Worm (Caenorhabditis elegans): ENCODE data around the gene nhr-63.

nhr-63 gene

DNA sequence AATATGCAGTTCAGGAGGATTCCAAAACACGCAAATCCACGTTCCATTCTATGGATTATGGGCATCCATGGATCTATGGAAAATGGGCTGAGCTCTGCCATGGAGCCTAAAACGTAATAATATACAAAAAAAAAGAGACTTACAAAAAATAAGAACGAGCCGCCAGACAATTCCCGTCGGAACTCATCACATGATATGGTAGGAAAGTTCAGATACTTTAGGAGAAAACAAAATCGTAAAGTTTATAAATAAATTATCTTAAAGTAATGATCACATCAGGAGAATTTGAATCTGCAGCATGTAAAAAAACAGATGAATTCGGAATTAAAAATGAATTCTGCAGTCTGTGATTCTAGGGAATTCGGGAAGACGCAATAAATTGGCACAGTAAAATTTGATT is 13.3 kb downstream of the nhr-63 start, which contains the start of gene str-232:
str-232 (minus strand) TSS at position 101 of the 400 bp plus-strand sequence.
- TF ChIP-seq tbx-37 (GFP tag; conservative IDR thresholded peaks at IDR 0.05) (no peak), F13C5.2 (tag; optimal IDR thresholded peaks at IDR 0.05) (no peak), B0310.2 (tag; optimal IDR thresholded peaks at IDR 0.05) (no peak), hnd-1 (tag; optimal IDR thresholded peaks at IDR 0.05) (no peak), ets-7 (tag; optimal IDR thresholded peaks at IDR 0.05) (no peak), flt-1 (GFP tag; IDR thresholded peaks at IDR 0.05) (no peak)

DNA sequence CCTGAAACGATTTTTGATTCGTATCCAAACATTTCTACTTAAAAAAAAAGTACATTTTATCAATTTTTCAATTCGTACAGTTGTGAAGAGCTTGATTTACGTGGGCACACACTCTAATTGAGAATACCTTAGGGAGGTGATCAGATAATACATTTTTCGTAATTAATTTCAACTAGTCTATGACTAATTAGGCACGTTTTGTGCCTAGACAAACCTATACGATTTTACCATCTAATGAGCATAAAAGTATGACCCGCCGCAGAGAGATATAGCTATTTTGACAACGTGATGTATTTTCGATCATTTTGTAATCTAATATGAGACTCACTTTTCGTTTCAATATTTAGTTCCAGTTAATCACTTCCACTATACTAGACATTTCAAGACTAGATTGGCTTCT is 14.6 kb downstream of the nhr-63 start:
- TF ChIP-seq ceh-36 (tag; optimal IDR thresholded peaks at IDR 0.05) (no peak), F13C5.2 (tag; optimal IDR thresholded peaks at IDR 0.05) (no peak), hmbx-1 (tag; optimal IDR thresholded peaks at IDR 0.05) (no peak), hmg-4 (GFP tag; optimal IDR thresholded peaks at IDR 0.05) (no peak)

DNA sequence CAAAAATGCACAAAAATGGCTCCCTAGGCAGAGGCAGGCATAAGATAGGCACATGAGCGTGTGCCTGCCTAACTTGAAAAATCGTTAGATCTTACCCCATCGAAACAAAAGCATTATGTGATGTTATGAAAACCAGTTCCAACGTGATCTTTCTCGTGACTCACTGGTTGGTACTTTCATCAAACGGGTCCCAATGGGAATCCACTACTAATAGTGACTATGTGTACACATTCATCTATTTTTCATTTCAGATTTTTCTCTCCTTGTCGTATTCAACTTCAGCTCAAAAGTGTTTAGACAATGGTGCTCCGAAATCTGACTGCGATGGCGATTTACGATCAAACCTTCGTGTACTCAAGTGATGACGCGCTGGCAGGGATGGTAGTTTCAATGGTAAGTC is 15.3 kb downstream of the nhr-63 start, which contains the start of gene srx-43:
srx-43 (plus strand) TSS at position 301 of the 400 bp plus-strand sequence.
- TF ChIP-seq flt-1 (GFP tag; IDR thresholded peaks at IDR 0.05), result no peak
- no peak for TF ChIP-seq ama-1 (optimal IDR thresholded peaks at IDR 0.05)
- TF ChIP-seq scrt-1 (GFP tag; IDR thresholded peaks at IDR 0.05), result no peak
- TF ChIP-seq aly-1 (tag; optimal IDR thresholded peaks at IDR 0.05), result no peak
- TF ChIP-seq hmbx-1 (tag; optimal IDR thresholded peaks at IDR 0.05), result no peak
- TF ChIP-seq pes-1 (GFP tag; IDR thresholded peaks at IDR 0.05), result no peak
- no peak for TF ChIP-seq F13C5.2 (tag; optimal IDR thresholded peaks at IDR 0.05)
- TF ChIP-seq hmg-4 (GFP tag; optimal IDR thresholded peaks at IDR 0.05), result no peak
- no peak for TF ChIP-seq ets-7 (tag; optimal IDR thresholded peaks at IDR 0.05)
- no peak for TF ChIP-seq ceh-36 (tag; optimal IDR thresholded peaks at IDR 0.05)
- TF ChIP-seq tbx-11 (GFP tag; IDR thresholded peaks at IDR 0.05), result no peak
- TF ChIP-seq hnd-1 (tag; optimal IDR thresholded peaks at IDR 0.05), result no peak
- TF ChIP-seq ceh-13 (GFP tag; optimal IDR thresholded peaks at IDR 0.05), result no peak

DNA sequence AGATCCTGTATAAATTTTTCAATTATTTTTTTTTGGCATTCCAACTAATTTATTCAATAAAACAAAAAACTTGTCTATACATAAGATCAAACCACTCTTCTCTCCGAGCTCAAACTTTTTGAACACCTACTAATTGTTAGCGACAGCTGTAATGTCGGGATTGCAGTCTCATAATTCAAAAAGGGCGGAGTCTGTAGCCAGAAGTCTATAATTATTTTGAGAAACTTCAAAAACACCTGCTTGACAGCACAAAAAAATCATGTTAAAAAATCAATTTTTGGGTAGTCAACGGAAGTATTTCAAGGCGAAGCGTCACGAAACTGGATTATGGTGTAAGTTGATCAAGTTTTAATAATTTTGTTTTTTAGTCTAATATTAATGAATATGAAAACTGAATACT is 17.7 kb downstream of the nhr-63 start, which contains the start of gene srx-44:
srx-44 (plus strand) TSS at position 301 of the 400 bp plus-strand sequence.
- TF ChIP-seq F13C5.2 (tag; optimal IDR thresholded peaks at IDR 0.05) (no peak), scrt-1 (GFP tag; IDR thresholded peaks at IDR 0.05) (no peak), ceh-36 (tag; optimal IDR thresholded peaks at IDR 0.05) (no peak), hmbx-1 (tag; optimal IDR thresholded peaks at IDR 0.05) (no peak)

DNA sequence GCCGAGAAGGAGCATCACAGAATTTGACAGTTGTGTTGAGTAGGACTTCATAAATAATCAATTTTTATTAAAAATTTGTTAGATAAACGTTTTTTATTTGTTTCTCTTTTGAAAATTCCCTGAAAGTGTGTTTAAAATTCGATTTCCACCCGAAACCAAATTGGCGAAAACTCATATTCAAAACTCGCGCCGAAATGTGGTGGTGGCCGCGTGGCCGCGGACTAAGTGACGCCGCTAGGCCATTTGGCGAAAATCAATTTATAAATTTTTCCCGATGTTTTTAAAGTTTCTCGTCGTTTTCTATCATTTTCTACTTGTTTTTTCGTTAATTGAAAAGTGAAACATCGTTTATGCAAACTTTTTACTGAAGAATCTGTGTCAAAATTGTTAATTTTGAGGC is 20.2 kb downstream of the nhr-63 start:
- TF ChIP-seq ceh-13 (GFP tag; optimal IDR thresholded peaks at IDR 0.05) (no peak), sea-1 (GFP tag; conservative IDR thresholded peaks at IDR 0.05) (no peak), tbx-37 (GFP tag; conservative IDR thresholded peaks at IDR 0.05) (peak; percentile 83)

DNA sequence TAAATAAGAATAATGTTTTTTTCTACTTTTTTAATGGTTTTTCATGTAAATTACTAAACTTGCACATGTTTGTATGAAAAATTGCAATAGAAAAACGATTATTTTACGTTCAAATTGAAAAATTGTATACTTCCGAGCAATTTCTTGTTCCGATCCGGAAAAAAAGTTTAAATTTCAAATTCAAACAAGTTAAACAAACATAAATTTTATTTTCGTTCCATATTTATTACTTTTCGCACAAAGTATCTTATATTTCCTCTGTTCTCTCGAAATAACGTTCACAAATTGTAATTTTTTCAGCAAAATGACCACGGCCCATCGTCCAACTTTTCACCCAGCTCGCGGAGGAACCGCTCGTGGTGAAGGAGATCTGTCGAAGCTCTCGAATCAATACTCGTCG is 20.7 kb downstream of the nhr-63 start, which contains the start of gene cwc-15:
cwc-15 (plus strand) TSS at position 301 of the 400 bp plus-strand sequence.
- no peak for TF ChIP-seq hmg-4 (GFP tag; optimal IDR thresholded peaks at IDR 0.05)
- TF ChIP-seq scrt-1 (GFP tag; IDR thresholded peaks at IDR 0.05), result no peak
- TF ChIP-seq tbx-11 (GFP tag; IDR thresholded peaks at IDR 0.05), result no peak
- no peak for TF ChIP-seq B0310.2 (tag; optimal IDR thresholded peaks at IDR 0.05)
- TF ChIP-seq ets-7 (tag; optimal IDR thresholded peaks at IDR 0.05), result no peak
- no peak for TF ChIP-seq tbx-37 (GFP tag; conservative IDR thresholded peaks at IDR 0.05)
- TF ChIP-seq pes-1 (GFP tag; IDR thresholded peaks at IDR 0.05), result no peak
- no peak for TF ChIP-seq ceh-13 (GFP tag; optimal IDR thresholded peaks at IDR 0.05)
- no peak for TF ChIP-seq tra-4 (tag; optimal IDR thresholded peaks at IDR 0.05)
- TF ChIP-seq hnd-1 (tag; optimal IDR thresholded peaks at IDR 0.05), result no peak
- no peak for TF ChIP-seq hmbx-1 (tag; optimal IDR thresholded peaks at IDR 0.05)
- no peak for TF ChIP-seq flt-1 (GFP tag; IDR thresholded peaks at IDR 0.05)
- TF ChIP-seq ama-1 (optimal IDR thresholded peaks at IDR 0.05), result no peak
- no peak for TF ChIP-seq ceh-36 (tag; optimal IDR thresholded peaks at IDR 0.05)
- no peak for TF ChIP-seq sea-1 (GFP tag; conservative IDR thresholded peaks at IDR 0.05)
- TF ChIP-seq aly-1 (tag; optimal IDR thresholded peaks at IDR 0.05), result no peak
- no peak for TF ChIP-seq F13C5.2 (tag; optimal IDR thresholded peaks at IDR 0.05)

DNA sequence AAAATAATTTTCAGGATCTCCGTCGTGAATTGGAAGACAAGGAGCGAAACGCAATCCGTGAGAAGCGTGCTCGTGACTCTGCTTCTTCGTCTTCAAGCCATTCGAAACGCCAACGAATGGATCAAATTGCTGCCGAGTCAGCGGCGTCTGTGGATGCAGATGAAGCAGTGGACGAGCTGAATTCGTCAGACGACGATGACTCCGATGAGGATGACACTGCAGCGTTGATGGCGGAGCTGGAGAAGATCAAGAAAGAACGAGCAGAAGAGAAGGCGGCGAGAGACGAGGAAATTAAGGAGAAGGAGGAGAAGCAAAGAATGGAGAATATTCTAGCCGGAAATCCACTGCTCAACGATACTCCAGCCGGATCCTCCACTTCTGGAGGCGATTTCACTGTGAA is 21.2 kb downstream of the nhr-63 start:
- TF ChIP-seq tbx-37 (GFP tag; conservative IDR thresholded peaks at IDR 0.05) (no peak), ets-7 (tag; optimal IDR thresholded peaks at IDR 0.05) (no peak), hnd-1 (tag; optimal IDR thresholded peaks at IDR 0.05) (no peak), flt-1 (GFP tag; IDR thresholded peaks at IDR 0.05) (no peak), F13C5.2 (tag; optimal IDR thresholded peaks at IDR 0.05) (no peak), aly-1 (tag; optimal IDR thresholded peaks at IDR 0.05) (no peak), ceh-36 (tag; optimal IDR thresholded peaks at IDR 0.05) (no peak), pes-1 (GFP tag; IDR thresholded peaks at IDR 0.05) (no peak), sea-1 (GFP tag; conservative IDR thresholded peaks at IDR 0.05) (no peak), tra-4 (tag; optimal IDR thresholded peaks at IDR 0.05) (no peak), hmg-4 (GFP tag; optimal IDR thresholded peaks at IDR 0.05) (no peak), scrt-1 (GFP tag; IDR thresholded peaks at IDR 0.05) (no peak), ceh-13 (GFP tag; optimal IDR thresholded peaks at IDR 0.05) (no peak)

DNA sequence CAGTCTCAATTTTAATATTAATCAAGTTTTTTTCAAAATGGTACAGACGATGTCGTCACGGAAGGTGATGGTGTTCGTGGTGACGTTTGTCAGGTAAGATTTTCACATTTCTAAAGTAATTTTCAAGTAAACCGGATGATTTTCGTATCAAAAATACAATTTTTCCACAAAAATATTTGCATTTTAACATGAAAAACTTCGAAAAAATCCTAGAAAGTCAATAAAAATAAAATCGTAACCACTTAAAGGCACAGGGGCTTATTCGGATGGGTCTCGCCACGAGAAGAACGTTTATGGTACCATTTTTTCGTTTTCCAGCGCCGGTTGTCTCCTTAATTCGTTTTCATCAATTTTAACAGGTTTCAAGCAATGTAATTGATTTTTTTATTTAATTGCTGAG is 21.9 kb downstream of the nhr-63 start, which contains the start of gene T10C6.6:
T10C6.6 (plus strand) TSS at position 27 of the 400 bp plus-strand sequence.
- no peak for TF ChIP-seq tbx-37 (GFP tag; conservative IDR thresholded peaks at IDR 0.05)
- no peak for TF ChIP-seq B0310.2 (tag; optimal IDR thresholded peaks at IDR 0.05)
- TF ChIP-seq tbx-11 (GFP tag; IDR thresholded peaks at IDR 0.05), result no peak
- TF ChIP-seq ceh-13 (GFP tag; optimal IDR thresholded peaks at IDR 0.05), result no peak
- no peak for TF ChIP-seq ets-7 (tag; optimal IDR thresholded peaks at IDR 0.05)
- no peak for TF ChIP-seq sea-1 (GFP tag; conservative IDR thresholded peaks at IDR 0.05)
- TF ChIP-seq ceh-36 (tag; optimal IDR thresholded peaks at IDR 0.05), result no peak
- no peak for TF ChIP-seq scrt-1 (GFP tag; IDR thresholded peaks at IDR 0.05)

All from whole organism, early embryonic.